Fruit fly (Drosophila melanogaster): ENCODE results near the gene CG14232.

CG14232 gene

dm6 chrX:19679207-19679606, 24.9 kb downstream of the CG14232 start:
- TF ChIP-seq HLH106 (tag; optimal IDR thresholded peaks at IDR 0.05) (no peak), Dfd (GFP tag; optimal IDR thresholded peaks at IDR 0.05) (no peak)

- no peak for TF ChIP-seq CG9705 (GFP tag; optimal IDR thresholded peaks at IDR 0.05)
Measured at dm6 chrX:19675662-19676061, 28.4 kb downstream of the CG14232 start, which contains the start of gene et. Gene et, minus strand, starts transcription at chrX:19675891.

DNA sequence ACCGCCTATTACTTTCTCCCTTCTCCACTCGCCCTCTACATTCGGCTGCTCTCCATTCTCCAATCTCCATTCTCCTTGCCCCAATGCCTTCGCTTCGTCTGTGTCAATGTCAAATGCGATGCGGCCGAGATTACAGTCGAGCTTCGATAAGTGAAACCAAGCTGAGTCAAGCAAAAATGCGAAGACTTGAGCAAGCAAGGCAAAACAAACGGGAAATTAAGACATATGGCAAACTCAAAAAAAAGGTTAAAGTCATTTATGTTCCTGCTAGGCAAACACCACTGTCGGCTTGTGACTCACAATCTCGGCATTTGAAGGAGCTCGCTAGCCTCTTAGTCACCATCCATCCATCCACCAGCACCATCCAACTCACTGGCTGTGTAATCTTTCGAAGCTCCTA, 35.7 kb downstream of the CG14232 start:
- TF ChIP-seq Hr78 (GFP tag; optimal IDR thresholded peaks at IDR 0.05): no peak
- peak; percentile 98 for TF ChIP-seq Hr83 (GFP tag; optimal IDR thresholded peaks at IDR 0.05; ENCODE audit: poor library complexity, severe bottlenecking)
- peak; percentile 97 for TF ChIP-seq GATAd (GFP tag; optimal IDR thresholded peaks at IDR 0.05)
- TF ChIP-seq HLH106 (tag; optimal IDR thresholded peaks at IDR 0.05): peak; percentile 99
- TF ChIP-seq psq (GFP tag; optimal IDR thresholded peaks at IDR 0.05): peak; percentile 99
- TF ChIP-seq rgr (GFP tag; optimal IDR thresholded peaks at IDR 0.05): peak; percentile 100
- TF ChIP-seq h (GFP tag; optimal IDR thresholded peaks at IDR 0.05): peak; percentile 100
- peak; percentile 98 for TF ChIP-seq Rel (GFP tag; optimal IDR thresholded peaks at IDR 0.05)
- TF ChIP-seq Rel (tag; optimal IDR thresholded peaks at IDR 0.05): peak; percentile 96
- TF ChIP-seq woc (GFP tag; optimal IDR thresholded peaks at IDR 0.05): peak; percentile 100
- TF ChIP-seq brk (GFP tag; optimal IDR thresholded peaks at IDR 0.05): no peak
- TF ChIP-seq CrebA (GFP tag; optimal IDR thresholded peaks at IDR 0.05; ENCODE audit: borderline replicate concordance): no peak
- TF ChIP-seq Dif (GFP tag; optimal IDR thresholded peaks at IDR 0.05; ENCODE audit: partially characterized antibody): no peak
- no peak for TF ChIP-seq N (GFP tag; optimal IDR thresholded peaks at IDR 0.05)
- TF ChIP-seq dl (GFP tag; optimal IDR thresholded peaks at IDR 0.05; ENCODE audit: insufficient read depth in 1 of 2, partially characterized antibody in 2 of 2): no peak
- peak; percentile 100 for TF ChIP-seq Hnf4 (GFP tag; optimal IDR thresholded peaks at IDR 0.05)
- peak; percentile 94 for TF ChIP-seq sv (GFP tag; optimal IDR thresholded peaks at IDR 0.05)
- peak; percentile 98 for TF ChIP-seq dmrt93B (GFP tag; optimal IDR thresholded peaks at IDR 0.05)
- TF ChIP-seq fru (GFP tag; optimal IDR thresholded peaks at IDR 0.05): peak; percentile 100
- no peak for TF ChIP-seq pan (optimal IDR thresholded peaks at IDR 0.05)
- no peak for TF ChIP-seq Vsx2 (GFP tag; optimal IDR thresholded peaks at IDR 0.05; ENCODE audit: partially characterized antibody)
- TF ChIP-seq tai (GFP tag; optimal IDR thresholded peaks at IDR 0.05): no peak
- TF ChIP-seq lola (GFP tag; optimal IDR thresholded peaks at IDR 0.05): no peak
- TF ChIP-seq usp (GFP tag; optimal IDR thresholded peaks at IDR 0.05): no peak
- TF ChIP-seq dsf (GFP tag; optimal IDR thresholded peaks at IDR 0.05; ENCODE audit: borderline replicate concordance): peak; percentile 97
- peak; percentile 99 for TF ChIP-seq CG32264 (GFP tag; optimal IDR thresholded peaks at IDR 0.05)
- TF ChIP-seq Abd-B (GFP tag; optimal IDR thresholded peaks at IDR 0.05): no peak
- TF ChIP-seq Jra (GFP tag; optimal IDR thresholded peaks at IDR 0.05): peak; percentile 100
- no peak for TF ChIP-seq Myc (optimal IDR thresholded peaks at IDR 0.05)
- TF ChIP-seq jim (GFP tag; optimal IDR thresholded peaks at IDR 0.05): peak; percentile 94
- TF ChIP-seq foxo (GFP tag; optimal IDR thresholded peaks at IDR 0.05): peak; percentile 98 to 100
- peak; percentile 99 for TF ChIP-seq OdsH (GFP tag; optimal IDR thresholded peaks at IDR 0.05)
- peak; percentile 99 for TF ChIP-seq Sp1 (GFP tag; optimal IDR thresholded peaks at IDR 0.05)
- peak; percentile 100 for TF ChIP-seq br (GFP tag; optimal IDR thresholded peaks at IDR 0.05)
- TF ChIP-seq ey (GFP tag; optimal IDR thresholded peaks at IDR 0.05): peak; percentile 100
- TF ChIP-seq CG9705 (GFP tag; optimal IDR thresholded peaks at IDR 0.05): peak; percentile 99
- peak; percentile 98 for TF ChIP-seq sage (GFP tag; optimal IDR thresholded peaks at IDR 0.05)
- peak; percentile 95 for TF ChIP-seq Mio (GFP tag; optimal IDR thresholded peaks at IDR 0.05)
- TF ChIP-seq Dfd (GFP tag; optimal IDR thresholded peaks at IDR 0.05): no peak

Data from whole organism, wandering third instar larva.